In the genomic region with DNA sequence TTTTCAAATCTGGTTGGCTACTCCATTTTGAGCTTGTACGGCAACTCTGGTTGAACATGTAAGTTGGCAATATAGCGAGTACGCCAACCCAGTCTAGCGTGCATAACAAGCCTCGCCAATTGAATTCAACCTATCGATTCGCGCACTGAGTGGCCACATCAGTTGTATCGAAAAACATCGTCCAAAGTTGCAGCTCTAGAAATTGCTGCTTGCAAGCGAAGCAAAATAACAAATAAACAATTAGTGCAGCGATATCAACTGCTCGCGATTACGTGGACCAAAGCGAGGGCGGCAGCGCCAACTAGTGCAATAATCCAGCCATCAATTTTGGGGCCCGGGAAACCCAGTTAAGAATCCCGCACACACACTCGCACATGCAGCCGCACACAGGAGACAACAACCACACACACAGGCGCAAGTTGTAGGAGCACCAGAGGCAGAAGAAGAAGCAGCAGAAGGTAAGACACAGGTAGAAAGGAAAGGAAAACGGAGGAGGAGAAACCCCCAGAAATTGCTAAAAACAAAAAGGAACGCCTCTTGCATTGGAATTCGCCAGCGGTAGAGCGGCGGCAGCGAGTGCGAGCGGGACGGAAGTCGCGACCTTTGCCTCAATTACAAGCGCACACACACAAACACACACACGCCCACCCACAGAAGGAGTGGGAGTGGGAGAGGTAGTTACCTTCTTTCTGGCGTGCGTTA, we compare ENCODE assay signal across 1 fruit fly cellular context.
TF ChIP-seq lines count a peak whose summit lies in the region.

No protein-coding gene starts in this region.

TF ChIP-seq in whole organism, embryonic, 481 proteins besides CTCF, POLR2A, EP300 and RAD21 (continued from another document and continues in another):
- no peak for TF ChIP-seq CG16863 (GFP tag; optimal IDR thresholded peaks at IDR 0.05; lab: Kevin White, UChicago)
- no peak for TF ChIP-seq Ptx1 (GFP tag; IDR thresholded peaks at IDR 0.05; lab: Robert Waterston, UW)
- TF ChIP-seq CG8359 (GFP tag; optimal IDR thresholded peaks at IDR 0.05; lab: Kevin White, UChicago; ENCODE audit: borderline replicate concordance) = no peak
- no peak for TF ChIP-seq CG4328 (GFP tag; optimal IDR thresholded peaks at IDR 0.05; lab: Kevin White, UChicago)
- no peak for TF ChIP-seq Dbx (GFP tag; IDR thresholded peaks at IDR 0.05; lab: Robert Waterston, UW)
- no peak for TF ChIP-seq Oaz (GFP tag; IDR thresholded peaks at IDR 0.05; lab: Robert Waterston, UW)
- TF ChIP-seq CG3838 (GFP tag; optimal IDR thresholded peaks at IDR 0.05; lab: Kevin White, UChicago) = no peak
- no peak for TF ChIP-seq twi (tag; optimal IDR thresholded peaks at IDR 0.05; lab: Kevin White, UChicago)
- no peak for TF ChIP-seq CG10274 (GFP tag; optimal IDR thresholded peaks at IDR 0.05; lab: Kevin White, UChicago)
- no peak for TF ChIP-seq CG15269 (tag; optimal IDR thresholded peaks at IDR 0.05; lab: Kevin White, UChicago)
- no peak for TF ChIP-seq CG2875 (GFP tag; optimal IDR thresholded peaks at IDR 0.05; lab: Kevin White, UChicago)
- no peak for TF ChIP-seq cas (GFP tag; IDR thresholded peaks at IDR 0.05; lab: Robert Waterston, UW)
- TF ChIP-seq pho (GFP tag; optimal IDR thresholded peaks at IDR 0.05; lab: Kevin White, UChicago) = peak; percentile 34
- no peak for TF ChIP-seq nau (GFP tag; optimal IDR thresholded peaks at IDR 0.05; lab: Kevin White, UChicago)
- TF ChIP-seq CG17186 (GFP tag; optimal IDR thresholded peaks at IDR 0.05; lab: Kevin White, UChicago) = peak; percentile 89
- TF ChIP-seq CG3065 (GFP tag; optimal IDR thresholded peaks at IDR 0.05; lab: Kevin White, UChicago) = no peak
- no peak for TF ChIP-seq CG13296 (GFP tag; optimal IDR thresholded peaks at IDR 0.05; lab: Kevin White, UChicago)
- TF ChIP-seq D19B (GFP tag; optimal IDR thresholded peaks at IDR 0.05; lab: Kevin White, UChicago) = no peak
- TF ChIP-seq CG9817 (tag; optimal IDR thresholded peaks at IDR 0.05; lab: Kevin White, UChicago) = peak; percentile 16
- TF ChIP-seq CG15514 (GFP tag; optimal IDR thresholded peaks at IDR 0.05; lab: Kevin White, UChicago) = peak; percentile 78
- TF ChIP-seq Taf1 (GFP tag; IDR thresholded peaks at IDR 0.05; lab: Robert Waterston, UW) = no peak
- no peak for TF ChIP-seq scrt (GFP tag; optimal IDR thresholded peaks at IDR 0.05; lab: Kevin White, UChicago)
- TF ChIP-seq NK7.1 (GFP tag; optimal IDR thresholded peaks at IDR 0.05; lab: Kevin White, UChicago) = no peak
- TF ChIP-seq en (GFP tag; optimal IDR thresholded peaks at IDR 0.05; lab: Kevin White, UChicago) = no peak
- TF ChIP-seq Mes4 (GFP tag; optimal IDR thresholded peaks at IDR 0.05; lab: Kevin White, UChicago) = no peak
- TF ChIP-seq CG32532 (GFP tag; IDR thresholded peaks at IDR 0.05; lab: Robert Waterston, UW) = peak; percentile 38; the same call in 1 of the 2 replicates
- peak; percentile 19 for TF ChIP-seq slou (GFP tag; optimal IDR thresholded peaks at IDR 0.05; lab: Kevin White, UChicago)
- no peak for TF ChIP-seq lab (GFP tag; optimal IDR thresholded peaks at IDR 0.05; lab: Kevin White, UChicago)
- no peak for TF ChIP-seq gsb (GFP tag; IDR thresholded peaks at IDR 0.05; lab: Robert Waterston, UW)
- TF ChIP-seq vfl (GFP tag; optimal IDR thresholded peaks at IDR 0.05; lab: Kevin White, UChicago) = no peak
- no peak for TF ChIP-seq ac (GFP tag; optimal IDR thresholded peaks at IDR 0.05; lab: Kevin White, UChicago)
- TF ChIP-seq NC2α (GFP tag; optimal IDR thresholded peaks at IDR 0.05; lab: Kevin White, UChicago) = no peak
- no peak for TF ChIP-seq tap (tag; optimal IDR thresholded peaks at IDR 0.05; lab: Kevin White, UChicago)
- no peak for TF ChIP-seq wor (GFP tag; IDR thresholded peaks at IDR 0.05; lab: Robert Waterston, UW)
- TF ChIP-seq CG6683 (GFP tag; optimal IDR thresholded peaks at IDR 0.05; lab: Kevin White, UChicago) = no peak
- no peak for TF ChIP-seq Aef1 (GFP tag; IDR thresholded peaks at IDR 0.05; lab: Robert Waterston, UW)
- peak; percentile 92 for TF ChIP-seq CG4617 (GFP tag; optimal IDR thresholded peaks at IDR 0.05; lab: Kevin White, UChicago; ENCODE audit: borderline replicate concordance)
- TF ChIP-seq CG8478 (optimal IDR thresholded peaks at IDR 0.05; lab: Kevin White, UChicago) = peak; percentile 81
- TF ChIP-seq gsb-n (tag; optimal IDR thresholded peaks at IDR 0.05; lab: Kevin White, UChicago) = peak; percentile 59
- TF ChIP-seq esg (GFP tag; conservative IDR thresholded peaks at IDR 0.05; lab: Robert Waterston, UW) = no peak
- no peak for TF ChIP-seq CG4730 (GFP tag; IDR thresholded peaks at IDR 0.05; lab: Robert Waterston, UW)
- TF ChIP-seq CoRest (tag; optimal IDR thresholded peaks at IDR 0.05; lab: Kevin White, UChicago) = peak; percentile 40
- TF ChIP-seq Nf-YC (tag; optimal IDR thresholded peaks at IDR 0.05; lab: Kevin White, UChicago) = peak; percentile 56
- peak; percentile 85 for TF ChIP-seq zen2 (GFP tag; IDR thresholded peaks at IDR 0.05; lab: Robert Waterston, UW; ENCODE audit: partially characterized antibody)
- no peak for TF ChIP-seq CG11398 (GFP tag; optimal IDR thresholded peaks at IDR 0.05; lab: Kevin White, UChicago)
- TF ChIP-seq D (optimal IDR thresholded peaks at IDR 0.05; lab: Kevin White, UChicago) = no peak
- TF ChIP-seq D (GFP tag; optimal IDR thresholded peaks at IDR 0.05; lab: Kevin White, UChicago) = no peak
- no peak for TF ChIP-seq CG33557 (GFP tag; optimal IDR thresholded peaks at IDR 0.05; lab: Kevin White, UChicago)
- peak; percentile 79 for TF ChIP-seq CG33213 (GFP tag; optimal IDR thresholded peaks at IDR 0.05; lab: Kevin White, UChicago)
- TF ChIP-seq dmrt11E (tag; optimal IDR thresholded peaks at IDR 0.05; lab: Kevin White, UChicago) = no peak
- peak; percentile 89 for TF ChIP-seq vnd (GFP tag; IDR thresholded peaks at IDR 0.05; lab: Robert Waterston, UW; ENCODE audit: partially characterized antibody)
- peak; percentile 84 for TF ChIP-seq CG7963 (GFP tag; IDR thresholded peaks at IDR 0.05; lab: Robert Waterston, UW; ENCODE audit: partially characterized antibody)
- no peak for TF ChIP-seq Jarid2 (GFP tag; optimal IDR thresholded peaks at IDR 0.05; lab: Kevin White, UChicago)
- no peak for TF ChIP-seq stc (GFP tag; IDR thresholded peaks at IDR 0.05; lab: Robert Waterston, UW)
- peak; percentile 44 for TF ChIP-seq Mad (GFP tag; optimal IDR thresholded peaks at IDR 0.05; lab: Kevin White, UChicago)
- TF ChIP-seq CG18619 (GFP tag; optimal IDR thresholded peaks at IDR 0.05; lab: Kevin White, UChicago) = no peak
- TF ChIP-seq Mrtf (GFP tag; IDR thresholded peaks at IDR 0.05; lab: Robert Waterston, UW) = no peak
- TF ChIP-seq CG8924 (tag; optimal IDR thresholded peaks at IDR 0.05; lab: Kevin White, UChicago) = no peak
- TF ChIP-seq Lhr (GFP tag; optimal IDR thresholded peaks at IDR 0.05; lab: Kevin White, UChicago) = peak; percentile 94
- TF ChIP-seq lilli (GFP tag; optimal IDR thresholded peaks at IDR 0.05; lab: Kevin White, UChicago) = peak; percentile 14
- TF ChIP-seq NfI (GFP tag; optimal IDR thresholded peaks at IDR 0.05; lab: Kevin White, UChicago) = no peak
- no peak for TF ChIP-seq CG1233 (GFP tag; optimal IDR thresholded peaks at IDR 0.05; lab: Kevin White, UChicago)
- no peak for TF ChIP-seq zf30C (GFP tag; optimal IDR thresholded peaks at IDR 0.05; lab: Kevin White, UChicago)
- peak; percentile 97 for TF ChIP-seq Dref (GFP tag; IDR thresholded peaks at IDR 0.05; lab: Robert Waterston, UW)
- peak; percentile 79 for TF ChIP-seq CG14860 (GFP tag; IDR thresholded peaks at IDR 0.05; lab: Robert Waterston, UW; ENCODE audit: partially characterized antibody)
- TF ChIP-seq D19A (tag; optimal IDR thresholded peaks at IDR 0.05; lab: Kevin White, UChicago) = no peak
- TF ChIP-seq unc-4 (GFP tag; IDR thresholded peaks at IDR 0.05; lab: Robert Waterston, UW; ENCODE audit: partially characterized antibody) = peak; percentile 93
- TF ChIP-seq fd64A (GFP tag; optimal IDR thresholded peaks at IDR 0.05; lab: Kevin White, UChicago) = no peak
- no peak for TF ChIP-seq h (optimal IDR thresholded peaks at IDR 0.05; lab: Kevin White, UChicago)
- TF ChIP-seq CG17361 (GFP tag; IDR thresholded peaks at IDR 0.05; lab: Robert Waterston, UW) = 0 out of 3 replicates have a peak, but pooled peaks have one; percentile 28
- TF ChIP-seq CG6765 (GFP tag; optimal IDR thresholded peaks at IDR 0.05; lab: Kevin White, UChicago) = no peak
- no peak for TF ChIP-seq eyg (GFP tag; optimal IDR thresholded peaks at IDR 0.05; lab: Kevin White, UChicago)
- no peak for TF ChIP-seq corto (GFP tag; optimal IDR thresholded peaks at IDR 0.05; lab: Kevin White, UChicago)
- no peak for TF ChIP-seq B-H1 (GFP tag; IDR thresholded peaks at IDR 0.05; lab: Robert Waterston, UW)
- peak; percentile 46 for TF ChIP-seq CG13894 (tag; optimal IDR thresholded peaks at IDR 0.05; lab: Kevin White, UChicago)
- TF ChIP-seq CG15479 (GFP tag; optimal IDR thresholded peaks at IDR 0.05; lab: Kevin White, UChicago) = no peak
- TF ChIP-seq dm (GFP tag; optimal IDR thresholded peaks at IDR 0.05; lab: Kevin White, UChicago) = peak; percentile 72
- TF ChIP-seq Xrp1 (GFP tag; IDR thresholded peaks at IDR 0.05; lab: Robert Waterston, UW) = no peak
- TF ChIP-seq croc (GFP tag; conservative IDR thresholded peaks at IDR 0.05; lab: Robert Waterston, UW) = no peak
- 0 out of 2 replicates have a peak, but pooled peaks have one; percentile 8 for TF ChIP-seq CG17328 (GFP tag; IDR thresholded peaks at IDR 0.05; lab: Robert Waterston, UW)
- TF ChIP-seq Dip3 (GFP tag; optimal IDR thresholded peaks at IDR 0.05; lab: Kevin White, UChicago) = peak; percentile 21
- TF ChIP-seq oc (tag; optimal IDR thresholded peaks at IDR 0.05; lab: Kevin White, UChicago) = no peak
- no peak for TF ChIP-seq CG10462 (GFP tag; optimal IDR thresholded peaks at IDR 0.05; lab: Kevin White, UChicago)
- no peak for TF ChIP-seq dati (GFP tag; IDR thresholded peaks at IDR 0.05; lab: Robert Waterston, UW)
- TF ChIP-seq z (GFP tag; IDR thresholded peaks at IDR 0.05; lab: Robert Waterston, UW) = no peak
- TF ChIP-seq CG2712 (tag; optimal IDR thresholded peaks at IDR 0.05; lab: Kevin White, UChicago) = peak; percentile 69
- TF ChIP-seq BEAF-32 (GFP tag; optimal IDR thresholded peaks at IDR 0.05; lab: Kevin White, UChicago) = peak; percentile 99
- TF ChIP-seq slp2 (GFP tag; optimal IDR thresholded peaks at IDR 0.05; lab: Kevin White, UChicago) = no peak
- TF ChIP-seq kni (GFP tag; optimal IDR thresholded peaks at IDR 0.05; lab: Kevin White, UChicago) = no peak
- no peak for TF ChIP-seq Optix (GFP tag; IDR thresholded peaks at IDR 0.05; lab: Robert Waterston, UW)
- no peak for TF ChIP-seq sqz (GFP tag; optimal IDR thresholded peaks at IDR 0.05; lab: Kevin White, UChicago)
- no peak for TF ChIP-seq ase (GFP tag; IDR thresholded peaks at IDR 0.05; lab: Robert Waterston, UW)
- peak; percentile 95 for TF ChIP-seq cg (GFP tag; optimal IDR thresholded peaks at IDR 0.05; lab: Kevin White, UChicago)
- 0 out of 2 replicates have a peak, but pooled peaks have one; percentile 21 for TF ChIP-seq lmd (GFP tag; IDR thresholded peaks at IDR 0.05; lab: Robert Waterston, UW)
- peak; percentile 15 for TF ChIP-seq CG7987 (GFP tag; optimal IDR thresholded peaks at IDR 0.05; lab: Kevin White, UChicago)
- TF ChIP-seq ftz-f1 (GFP tag; optimal IDR thresholded peaks at IDR 0.05; lab: Kevin White, UChicago) = peak; percentile 22
- no peak for TF ChIP-seq bsh (GFP tag; optimal IDR thresholded peaks at IDR 0.05; lab: Kevin White, UChicago)
- no peak for TF ChIP-seq Kr (GFP tag; optimal IDR thresholded peaks at IDR 0.05; lab: Kevin White, UChicago)
- TF ChIP-seq Dad (GFP tag; optimal IDR thresholded peaks at IDR 0.05; lab: Kevin White, UChicago) = peak; percentile 31
- TF ChIP-seq CG13775 (GFP tag; optimal IDR thresholded peaks at IDR 0.05; lab: Kevin White, UChicago) = no peak
- TF ChIP-seq tgo (GFP tag; IDR thresholded peaks at IDR 0.05; lab: Robert Waterston, UW) = no peak
- TF ChIP-seq pita (GFP tag; optimal IDR thresholded peaks at IDR 0.05; lab: Kevin White, UChicago) = peak; percentile 76
- TF ChIP-seq CG7271 (tag; optimal IDR thresholded peaks at IDR 0.05; lab: Kevin White, UChicago) = no peak
- TF ChIP-seq Sox100B (GFP tag; optimal IDR thresholded peaks at IDR 0.05; lab: Kevin White, UChicago) = no peak
- TF ChIP-seq lbe (GFP tag; optimal IDR thresholded peaks at IDR 0.05; lab: Kevin White, UChicago) = no peak
- TF ChIP-seq jigr1 (GFP tag; IDR thresholded peaks at IDR 0.05; lab: Robert Waterston, UW) = no peak
- TF ChIP-seq trem (tag; optimal IDR thresholded peaks at IDR 0.05; lab: Kevin White, UChicago) = peak; percentile 82
- no peak for TF ChIP-seq unpg (GFP tag; optimal IDR thresholded peaks at IDR 0.05; lab: Kevin White, UChicago)
- no peak for TF ChIP-seq eve (GFP tag; optimal IDR thresholded peaks at IDR 0.05; lab: Kevin White, UChicago)
- TF ChIP-seq zfh2 (GFP tag; optimal IDR thresholded peaks at IDR 0.05; lab: Kevin White, UChicago) = peak; percentile 34
- peak; percentile 84 for TF ChIP-seq stwl (tag; optimal IDR thresholded peaks at IDR 0.05; lab: Kevin White, UChicago)
- peak; percentile 37 for TF ChIP-seq bcd (GFP tag; optimal IDR thresholded peaks at IDR 0.05; lab: Kevin White, UChicago)
- TF ChIP-seq CG13287 (GFP tag; IDR thresholded peaks at IDR 0.05; lab: Robert Waterston, UW; ENCODE audit: partially characterized antibody) = peak; percentile 97
- TF ChIP-seq Six4 (GFP tag; optimal IDR thresholded peaks at IDR 0.05; lab: Kevin White, UChicago) = no peak
- no peak for TF ChIP-seq dimm (GFP tag; IDR thresholded peaks at IDR 0.05; lab: Robert Waterston, UW)
- TF ChIP-seq tx (GFP tag; optimal IDR thresholded peaks at IDR 0.05; lab: Kevin White, UChicago) = no peak
- TF ChIP-seq slbo (GFP tag; IDR thresholded peaks at IDR 0.05; lab: Robert Waterston, UW) = peak; percentile 48; the same call in 1 of the 2 replicates
- peak; percentile 15 for TF ChIP-seq caup (GFP tag; optimal IDR thresholded peaks at IDR 0.05; lab: Kevin White, UChicago; ENCODE audit: severe bottlenecking)
- TF ChIP-seq gfzf (GFP tag; optimal IDR thresholded peaks at IDR 0.05; lab: Kevin White, UChicago) = peak; percentile 60
- TF ChIP-seq sc (optimal IDR thresholded peaks at IDR 0.05; lab: Kevin White, UChicago) = no peak
- no peak for TF ChIP-seq sc (GFP tag; optimal IDR thresholded peaks at IDR 0.05; lab: Kevin White, UChicago)
- TF ChIP-seq tup (GFP tag; optimal IDR thresholded peaks at IDR 0.05; lab: Kevin White, UChicago) = no peak
- TF ChIP-seq br (optimal IDR thresholded peaks at IDR 0.05; lab: Kevin White, UChicago) = no peak
- TF ChIP-seq Myb (GFP tag; optimal IDR thresholded peaks at IDR 0.05; lab: Kevin White, UChicago) = peak; percentile 74
- no peak for TF ChIP-seq CG10431 (GFP tag; optimal IDR thresholded peaks at IDR 0.05; lab: Kevin White, UChicago)
- no peak for TF ChIP-seq CG30020 (tag; optimal IDR thresholded peaks at IDR 0.05; lab: Kevin White, UChicago)
- no peak for TF ChIP-seq Deaf1 (tag; optimal IDR thresholded peaks at IDR 0.05; lab: Kevin White, UChicago)
